Worm (Caenorhabditis elegans) whole organism, early embryonic: Measurements from ENCODE around the gene Y69A2AR.28.

Experiments used
- B0310.2 ChIP-seq: sonication (generic microtip); optimal IDR thresholded peaks from 2 replicates; lab custom pipeline; 2016; ENCODE audit warnings: mild to moderate bottlenecking, missing genetic modification characterization, missing compliant biosample characterization
- F13C5.2 ChIP-seq: sonication (generic microtip); optimal IDR thresholded peaks from 2 replicates; lab custom pipeline; 2017; ENCODE audit warnings: mild to moderate bottlenecking, missing genetic modification characterization, inconsistent platforms, missing compliant biosample characterization
- aly-1 ChIP-seq: sonication (generic microtip); optimal IDR thresholded peaks from 2 replicates; lab custom pipeline; 2016; ENCODE audit warnings: missing genetic modification characterization, missing compliant biosample characterization
- ama-1 ChIP-seq: fragments of 150-350 bp; optimal IDR thresholded peaks from 2 replicates; lab custom pipeline; 2014
- ceh-13 ChIP-seq: fragments of 200-800 bp; sonication (Bioruptor generic); optimal IDR thresholded peaks from 2 replicates; lab custom pipeline; 2018; ENCODE audit warnings: mild to moderate bottlenecking, missing genetic modification characterization, missing compliant biosample characterization
- ceh-36 ChIP-seq: sonication (generic microtip); optimal IDR thresholded peaks from 2 replicates; lab custom pipeline; 2016; ENCODE audit warnings: missing genetic modification characterization, inconsistent platforms, missing compliant biosample characterization
- ets-7 ChIP-seq: sonication (generic microtip); optimal IDR thresholded peaks from 2 replicates; lab custom pipeline; 2016; ENCODE audit warnings: missing genotype, missing genetic modification characterization, missing compliant biosample characterization
- flt-1 ChIP-seq: fragments of 200-800 bp; sonication (Bioruptor generic); IDR thresholded peaks from 2 replicates; pipeline ENCODE4 v1.3.6; 2022; ENCODE audit warnings: missing genetic modification characterization, missing compliant biosample characterization
- hmbx-1 ChIP-seq: sonication (generic microtip); optimal IDR thresholded peaks from 2 replicates; lab custom pipeline; 2016; ENCODE audit warnings: mild to moderate bottlenecking, missing genetic modification characterization, missing compliant biosample characterization
- hmg-4 ChIP-seq: fragments of 200-800 bp; sonication (Bioruptor generic); optimal IDR thresholded peaks from 2 replicates; lab custom pipeline; 2018; ENCODE audit warnings: mild to moderate bottlenecking, missing genetic modification characterization, missing compliant biosample characterization
- hnd-1 ChIP-seq: sonication (generic microtip); optimal IDR thresholded peaks from 2 replicates; lab custom pipeline; 2016; ENCODE audit warnings: missing genetic modification characterization, missing compliant biosample characterization
- pes-1 ChIP-seq: fragments of 200-800 bp; sonication (Bioruptor generic); IDR thresholded peaks from 2 replicates; pipeline ENCODE4 v1.3.6; 2022; ENCODE audit warnings: missing genetic modification reagents, missing genetic modification characterization, missing compliant biosample characterization
- scrt-1 ChIP-seq: fragments of 200-800 bp; sonication (Bioruptor generic); IDR thresholded peaks from 2 replicates; pipeline ENCODE4 v1.3.6; 2022; ENCODE audit warnings: missing genetic modification characterization, missing compliant biosample characterization
- sea-1 ChIP-seq: fragments of 200-800 bp; sonication (Bioruptor generic); conservative IDR thresholded peaks from 2 replicates; pipeline ENCODE4 v1.3.6; 2022; ENCODE audit warnings: missing genetic modification characterization, missing compliant biosample characterization
- tbx-11 ChIP-seq: fragments of 200-800 bp; sonication (Bioruptor generic); IDR thresholded peaks from 2 replicates; pipeline ENCODE4 v1.3.6; 2022; ENCODE audit warnings: missing genetic modification characterization, missing compliant biosample characterization
- tbx-37 ChIP-seq: fragments of 200-800 bp; sonication (Bioruptor generic); conservative IDR thresholded peaks from 2 replicates; pipeline ENCODE4 v1.3.6; 2022; ENCODE audit warnings: missing genetic modification reagents, missing genetic modification characterization, missing compliant biosample characterization
- tra-4 ChIP-seq: sonication (generic microtip); optimal IDR thresholded peaks from 2 replicates; lab custom pipeline; 2017; ENCODE audit warnings: missing genetic modification characterization, missing compliant biosample characterization

Gene Y69A2AR.28

DNA sequence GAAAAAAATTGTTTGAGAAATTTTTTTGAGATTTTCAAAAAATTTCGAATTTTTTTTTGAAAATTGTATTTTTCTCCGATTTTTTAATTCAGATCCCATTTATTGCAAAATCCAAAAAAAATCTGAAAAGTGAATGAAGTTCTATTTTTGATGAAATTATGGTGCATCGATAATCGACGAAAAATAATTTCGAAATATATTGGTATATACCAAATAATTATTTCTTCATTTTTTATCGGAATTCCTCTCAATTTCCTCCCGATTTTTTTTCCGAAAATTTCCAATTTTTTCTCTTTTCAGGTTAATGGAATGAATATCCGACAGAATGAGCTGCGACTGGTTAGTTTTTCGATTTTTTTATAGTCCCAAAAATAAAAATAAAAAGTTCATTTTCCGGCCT lies 12.0 kb downstream of the Y69A2AR.28 start, which contains the start of gene epg-9:
Gene epg-9, plus strand, starts transcription at position 301 of the 400 bp plus-strand sequence.
- no peak for TF ChIP-seq tbx-11
- TF ChIP-seq hnd-1 (tag; lab: Kevin White, UChicago), result no peak
- no peak for TF ChIP-seq ceh-13 (GFP tag; lab: Kevin White, UChicago)
- no peak for TF ChIP-seq B0310.2
- TF ChIP-seq F13C5.2 (tag; lab: Kevin White, UChicago), result no peak
- TF ChIP-seq aly-1 (tag; lab: Kevin White, UChicago), result no peak

- TF ChIP-seq ets-7 (tag; lab: Kevin White, UChicago) (no peak), hmbx-1 (tag; lab: Kevin White, UChicago) (no peak), sea-1 (GFP tag; lab: Robert Waterston, UW) (no peak), ama-1 (lab: Kevin White, UChicago) (no peak), B0310.2 (no peak), pes-1 (GFP tag; lab: Robert Waterston, UW) (no peak), F13C5.2 (tag; lab: Kevin White, UChicago) (peak; percentile 21), scrt-1 (no peak), tbx-37 (GFP tag; lab: Robert Waterston, UW) (no peak)
These were observed 13.2 kb downstream of the Y69A2AR.28 start for ce11 chrIV:2599634-2600033.

DNA sequence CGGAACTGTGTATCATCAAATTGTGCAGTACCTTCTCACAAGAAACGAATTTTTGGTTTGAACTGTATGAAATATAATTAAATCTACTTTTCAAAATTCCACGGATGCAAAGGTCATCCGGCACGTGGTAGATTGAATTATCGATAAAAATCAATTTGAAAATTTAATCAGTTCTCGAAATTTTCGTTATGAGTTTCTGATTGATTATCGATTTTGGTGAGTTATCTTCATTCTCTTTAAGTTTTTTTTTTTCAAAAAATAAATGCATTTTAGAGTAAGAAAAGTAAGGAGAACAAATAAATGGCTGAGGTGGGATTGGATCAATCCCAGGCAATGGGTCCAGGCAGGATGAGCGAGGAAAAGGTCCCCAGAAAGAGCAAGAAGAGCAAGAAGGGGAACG lies 15.4 kb downstream of the Y69A2AR.28 start, which contains the start of gene Y69A2AR.47:
Gene Y69A2AR.47, plus strand, starts transcription at position 301 of the 400 bp plus-strand sequence.
- TF ChIP-seq sea-1 (GFP tag; lab: Robert Waterston, UW) (no peak), F13C5.2 (tag; lab: Kevin White, UChicago) (no peak), ceh-13 (GFP tag; lab: Kevin White, UChicago) (no peak), hmg-4 (GFP tag; lab: Kevin White, UChicago) (no peak), ceh-36 (tag; lab: Kevin White, UChicago) (no peak), tbx-11 (no peak), ama-1 (lab: Kevin White, UChicago) (no peak)

- TF ChIP-seq pes-1 (GFP tag; lab: Robert Waterston, UW), result no peak
- no peak for TF ChIP-seq hmbx-1 (tag; lab: Kevin White, UChicago)
- TF ChIP-seq tbx-11, result no peak
- no peak for TF ChIP-seq aly-1 (tag; lab: Kevin White, UChicago)
- TF ChIP-seq ama-1 (lab: Kevin White, UChicago), result no peak
- TF ChIP-seq sea-1 (GFP tag; lab: Robert Waterston, UW), result no peak
- no peak for TF ChIP-seq flt-1
- TF ChIP-seq B0310.2, result no peak
- no peak for TF ChIP-seq ceh-36 (tag; lab: Kevin White, UChicago)
- no peak for TF ChIP-seq ceh-13 (GFP tag; lab: Kevin White, UChicago)
- TF ChIP-seq ets-7 (tag; lab: Kevin White, UChicago), result no peak
These were observed 31.4 kb downstream of the Y69A2AR.28 start, which contains the start of gene nhr-242 for ce11 chrIV:2581483-2581882. Gene nhr-242 (minus strand): TSS chrIV:2581583.

ce11 chrIV:2573122-2573521 lies 39.7 kb downstream of the Y69A2AR.28 start:
- no peak for TF ChIP-seq hmbx-1 (tag; lab: Kevin White, UChicago)
- no peak for TF ChIP-seq tra-4 (tag; lab: Kevin White, UChicago)
- no peak for TF ChIP-seq ceh-13 (GFP tag; lab: Kevin White, UChicago)
- TF ChIP-seq flt-1, result no peak
- TF ChIP-seq sea-1 (GFP tag; lab: Robert Waterston, UW), result no peak
- no peak for TF ChIP-seq ceh-36 (tag; lab: Kevin White, UChicago)
- no peak for TF ChIP-seq aly-1 (tag; lab: Kevin White, UChicago)
- TF ChIP-seq hnd-1 (tag; lab: Kevin White, UChicago), result no peak

- TF ChIP-seq ceh-36 (tag; lab: Kevin White, UChicago), result no peak
- no peak for TF ChIP-seq tbx-11
- no peak for TF ChIP-seq B0310.2
- no peak for TF ChIP-seq tra-4 (tag; lab: Kevin White, UChicago)
- no peak for TF ChIP-seq ceh-13 (GFP tag; lab: Kevin White, UChicago)
- no peak for TF ChIP-seq scrt-1
- no peak for TF ChIP-seq hnd-1 (tag; lab: Kevin White, UChicago)
- TF ChIP-seq tbx-37 (GFP tag; lab: Robert Waterston, UW), result no peak
- no peak for TF ChIP-seq ama-1 (lab: Kevin White, UChicago)
- TF ChIP-seq hmg-4 (GFP tag; lab: Kevin White, UChicago), result no peak
- no peak for TF ChIP-seq F13C5.2 (tag; lab: Kevin White, UChicago)
These were observed 40.8 kb downstream of the Y69A2AR.28 start, which contains the start of gene Y69A2AR.51 for ce11 chrIV:2572107-2572506. Gene Y69A2AR.51 (plus strand): TSS chrIV:2572407.

DNA sequence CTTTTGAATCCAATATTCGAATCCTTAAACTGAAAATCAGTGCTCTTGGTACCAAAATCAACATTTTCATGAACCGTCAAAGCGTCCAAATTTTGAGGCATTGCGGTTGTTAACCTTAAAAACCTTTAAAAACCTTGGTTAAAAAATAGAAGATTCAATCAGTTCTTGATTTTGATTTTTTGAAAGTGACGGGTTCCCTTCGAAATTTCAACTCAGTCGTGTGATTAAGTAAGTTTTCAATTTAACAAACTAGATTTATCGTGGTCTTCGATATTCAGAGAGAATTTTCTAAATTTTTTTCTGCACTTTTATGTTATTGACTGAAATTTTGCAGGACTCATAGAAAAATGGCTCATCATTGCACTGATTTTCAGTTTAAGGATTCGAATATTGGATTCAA lies 44.6 kb downstream of the Y69A2AR.28 start, which contains the start of the genes Y69A2AR.25 and Y69A2AR.12:
Gene Y69A2AR.25, minus strand, starts transcription at position 101 of the 400 bp plus-strand sequence.
Gene Y69A2AR.12, plus strand, starts transcription at position 348 of the 400 bp plus-strand sequence.
- TF ChIP-seq ets-7 (tag; lab: Kevin White, UChicago) (no peak), hmg-4 (GFP tag; lab: Kevin White, UChicago) (no peak), ceh-36 (tag; lab: Kevin White, UChicago) (no peak), flt-1 (no peak), tbx-37 (GFP tag; lab: Robert Waterston, UW) (no peak), hmbx-1 (tag; lab: Kevin White, UChicago) (no peak), aly-1 (tag; lab: Kevin White, UChicago) (no peak), sea-1 (GFP tag; lab: Robert Waterston, UW) (no peak), pes-1 (GFP tag; lab: Robert Waterston, UW) (no peak), scrt-1 (no peak), ama-1 (lab: Kevin White, UChicago) (no peak), ceh-13 (GFP tag; lab: Kevin White, UChicago) (no peak), F13C5.2 (tag; lab: Kevin White, UChicago) (no peak), tra-4 (tag; lab: Kevin White, UChicago) (no peak), B0310.2 (no peak), hnd-1 (tag; lab: Kevin White, UChicago) (no peak), tbx-11 (no peak)
